Fruit fly (Drosophila melanogaster) whole organism, embryonic: ENCODE results near the gene mRpL14.
A peak's percentile ranks its signal among the peaks of the same experiment; 100 is the strongest.

Experiments
- B-H1 ChIP-seq: fragments of 200-800 bp; sonication (Bioruptor generic); IDR thresholded peaks from 3 replicates; pipeline ENCODE4 v1.3.6; 2022; ENCODE audit warnings: missing biosample characterization, missing genetic modification characterization
- C15 ChIP-seq: fragments of 200-800 bp; sonication (Bioruptor generic); IDR thresholded peaks from 3 replicates; pipeline ENCODE4 v1.3.6; 2022; ENCODE audit warnings: missing biosample characterization, missing genetic modification characterization
- CG11456 ChIP-seq: fragments of 200-800 bp; sonication (Bioruptor generic); IDR thresholded peaks from 3 replicates; pipeline ENCODE4 v1.3.6; 2022; ENCODE audit warnings: missing biosample characterization, missing genetic modification characterization
- CG11504 ChIP-seq: fragments of 200-800 bp; sonication (Bioruptor generic); optimal IDR thresholded peaks from 3 replicates; lab custom pipeline; 2019; ENCODE audit warnings: missing biosample characterization, mild to moderate bottlenecking, missing genetic modification characterization, moderate library complexity
- CG12236 ChIP-seq: fragments of 200-800 bp; sonication (Bioruptor generic); optimal IDR thresholded peaks from 2 replicates; lab custom pipeline; 2016; ENCODE audit warnings: missing biosample characterization, missing genetic modification characterization
- CG14710 ChIP-seq: fragments of 200-800 bp; sonication (Bioruptor generic); optimal IDR thresholded peaks from 3 replicates; lab custom pipeline; 2019; ENCODE audit warnings: missing biosample characterization, mild to moderate bottlenecking, missing genetic modification characterization, moderate library complexity
- CG17359 ChIP-seq: fragments of 200-800 bp; sonication (Bioruptor generic); optimal IDR thresholded peaks from 3 replicates; lab custom pipeline; 2018; ENCODE audit warnings: missing biosample characterization, mild to moderate bottlenecking, missing genetic modification characterization, moderate library complexity
- CG1792 ChIP-seq: fragments of 200-800 bp; sonication (Bioruptor generic); optimal IDR thresholded peaks from 2 replicates; lab custom pipeline; 2016; ENCODE audit warnings: missing biosample characterization, missing genetic modification characterization
- CG2712 ChIP-seq: fragments of 200-800 bp; optimal IDR thresholded peaks from 3 replicates; lab custom pipeline; 2019; ENCODE audit warnings: missing biosample characterization, mild to moderate bottlenecking, missing genetic modification characterization, moderate library complexity
- CG30020 ChIP-seq: fragments of 200-800 bp; optimal IDR thresholded peaks from 2 replicates; lab custom pipeline; 2019; ENCODE audit warnings: missing biosample characterization, mild to moderate bottlenecking, missing genetic modification characterization, moderate library complexity
- CG31388 ChIP-seq: fragments of 200-800 bp; sonication (Bioruptor generic); optimal IDR thresholded peaks from 2 replicates; lab custom pipeline; 2016; ENCODE audit warnings: missing biosample characterization, missing genetic modification characterization
- CG32532 ChIP-seq: fragments of 200-800 bp; sonication (Bioruptor generic); IDR thresholded peaks from 2 replicates; pipeline ENCODE4 v1.3.6; 2022; ENCODE audit warnings: missing biosample characterization, missing genetic modification characterization
- CG3281 ChIP-seq: fragments of 200-800 bp; sonication (Bioruptor generic); optimal IDR thresholded peaks from 3 replicates; lab custom pipeline; 2017; ENCODE audit warnings: missing biosample characterization, mild to moderate bottlenecking, missing genetic modification characterization
- CG3838 ChIP-seq: fragments of 200-800 bp; sonication (Bioruptor generic); optimal IDR thresholded peaks from 3 replicates; lab custom pipeline; 2016; ENCODE audit warnings: missing biosample characterization, missing genetic modification characterization
- CG42726 ChIP-seq: fragments of 200-800 bp; sonication (Bioruptor generic); IDR thresholded peaks from 2 replicates; pipeline ENCODE4 v1.3.6; 2022; ENCODE audit warnings: missing biosample characterization, missing genetic modification characterization; ENCODE audit not compliant: partially characterized antibody
- CG6254 ChIP-seq: fragments of 200-800 bp; sonication (Bioruptor generic); optimal IDR thresholded peaks from 3 replicates; lab custom pipeline; 2017; ENCODE audit warnings: mild to moderate bottlenecking, missing biosample characterization, missing genetic modification reagents, missing genetic modification characterization
- CG6272 ChIP-seq: fragments of 200-800 bp; sonication (Bioruptor generic); IDR thresholded peaks from 2 replicates; pipeline ENCODE4 v1.3.6; 2022; ENCODE audit warnings: missing biosample characterization, missing genetic modification characterization
- CG9437 ChIP-seq: fragments of 200-800 bp; sonication (Bioruptor generic); optimal IDR thresholded peaks from 2 replicates; lab custom pipeline; 2018; ENCODE audit warnings: missing biosample characterization, mild to moderate bottlenecking, missing genetic modification characterization
- CG9609 ChIP-seq: fragments of 200-800 bp; sonication (Bioruptor generic); optimal IDR thresholded peaks from 3 replicates; lab custom pipeline; 2016; ENCODE audit warnings: missing biosample characterization, missing genetic modification characterization
- Chrac-16 ChIP-seq: fragments of 200-800 bp; sonication (Bioruptor generic); optimal IDR thresholded peaks from 3 replicates; lab custom pipeline; 2016; ENCODE audit warnings: missing biosample characterization, missing genetic modification characterization
- CoRest ChIP-seq: fragments of 200-800 bp; sonication (Bioruptor generic); optimal IDR thresholded peaks from 3 replicates; lab custom pipeline; 2018; ENCODE audit warnings: missing biosample characterization, mild to moderate bottlenecking, missing genetic modification characterization, moderate library complexity
- CrebB ChIP-seq: fragments of 200-800 bp; sonication (Bioruptor generic); optimal IDR thresholded peaks from 3 replicates; lab custom pipeline; 2018; ENCODE audit warnings: missing biosample characterization, mild to moderate bottlenecking, missing genetic modification characterization
- Doc3 ChIP-seq: fragments of 200-800 bp; sonication (Bioruptor generic); IDR thresholded peaks from 3 replicates; pipeline ENCODE4 v1.3.6; 2022; ENCODE audit warnings: missing biosample characterization, missing genetic modification characterization; ENCODE audit not compliant: partially characterized antibody
- Fer2 ChIP-seq: fragments of 200-800 bp; sonication (Bioruptor generic); optimal IDR thresholded peaks from 2 replicates; lab custom pipeline; 2018; ENCODE audit warnings: missing biosample characterization, mild to moderate bottlenecking, missing genetic modification characterization, moderate library complexity
- Hr78 ChIP-seq, 2 experiments: fragments of 200-800 bp in 1 of 2; fragments of >200 bp in 1 of 2; sonication (Bioruptor generic) in 1 of 2; optimal IDR thresholded peaks; 2 replicates each; lab custom pipeline; 2017 to 2019; ENCODE audit warnings: missing biosample characterization in 2 of 2, missing genetic modification characterization in 2 of 2, mild to moderate bottlenecking in 1 of 2, moderate library complexity in 1 of 2
- NC2β ChIP-seq: fragments of 200-800 bp; sonication (Bioruptor generic); optimal IDR thresholded peaks from 2 replicates; lab custom pipeline; 2016; ENCODE audit warnings: missing biosample characterization, missing genetic modification characterization
- NK7.1 ChIP-seq: fragments of 200-800 bp; sonication (Bioruptor generic); optimal IDR thresholded peaks from 3 replicates; lab custom pipeline; 2016; ENCODE audit warnings: missing biosample characterization, missing genetic modification characterization
- Optix ChIP-seq: fragments of 200-800 bp; sonication (Bioruptor generic); IDR thresholded peaks from 3 replicates; pipeline ENCODE4 v1.3.6; 2022; ENCODE audit warnings: missing biosample characterization, missing genetic modification characterization
- Pdp1 ChIP-seq, 2 experiments: fragments of 200-800 bp; sonication (Bioruptor generic); optimal IDR thresholded peaks; 3 replicates each; lab custom pipeline; 2016; ENCODE audit warnings: missing biosample characterization in 2 of 2, missing genetic modification characterization in 2 of 2, mild to moderate bottlenecking in 1 of 2, moderate library complexity in 1 of 2
- Sox102F ChIP-seq: fragments of 200-800 bp; sonication (Bioruptor generic); optimal IDR thresholded peaks from 2 replicates; lab custom pipeline; 2018; ENCODE audit warnings: missing biosample characterization, mild to moderate bottlenecking, missing genetic modification characterization, moderate library complexity
- Usf ChIP-seq: fragments of 200-800 bp; sonication (Bioruptor generic); optimal IDR thresholded peaks from 2 replicates; lab custom pipeline; 2017; ENCODE audit warnings: missing genotype, missing biosample characterization, missing genetic modification characterization
- ab ChIP-seq: fragments of 200-800 bp; sonication (Bioruptor generic); optimal IDR thresholded peaks from 2 replicates; lab custom pipeline; 2016; ENCODE audit warnings: missing biosample characterization, missing genetic modification characterization
- br ChIP-seq: fragments of >200 bp; optimal IDR thresholded peaks from 2 replicates; lab custom pipeline; 2017
- btn ChIP-seq: fragments of 200-800 bp; sonication (Bioruptor generic); optimal IDR thresholded peaks from 2 replicates; lab custom pipeline; 2016; ENCODE audit warnings: missing biosample characterization, missing genetic modification characterization
- chif ChIP-seq, 2 experiments: fragments of 200-800 bp; sonication (Bioruptor generic); optimal IDR thresholded peaks; 3 replicates each; lab custom pipeline; 2016; ENCODE audit warnings: missing biosample characterization in 2 of 2, missing genetic modification characterization in 2 of 2
- crc ChIP-seq: fragments of 200-800 bp; sonication (Bioruptor generic); optimal IDR thresholded peaks from 2 replicates; lab custom pipeline; 2016; ENCODE audit warnings: missing biosample characterization, missing genetic modification characterization
- eyg ChIP-seq: fragments of 200-800 bp; sonication (Bioruptor generic); optimal IDR thresholded peaks from 3 replicates; lab custom pipeline; 2016; ENCODE audit warnings: missing biosample characterization, missing genetic modification characterization
- lbe ChIP-seq: fragments of 200-800 bp; sonication (Bioruptor generic); optimal IDR thresholded peaks from 2 replicates; lab custom pipeline; 2016; ENCODE audit warnings: missing biosample characterization, mild to moderate bottlenecking, missing genetic modification characterization
- pan ChIP-seq, 4 experiments: fragments of >200 bp in 3 of 4; fragments of 200-800 bp in 1 of 4; sonication (Bioruptor generic) in 1 of 4; optimal IDR thresholded peaks in 3 of 4; IDR thresholded peaks in 1 of 4; 2 replicates each; pipeline versions ENCODE4 v1.3.6 to Lab custom; 2017 to 2022; ENCODE audit warnings: missing biosample characterization in 2 of 4, missing genetic modification characterization in 2 of 4, mixed read lengths in 1 of 4
- pum ChIP-seq: fragments of 200-800 bp; sonication (Bioruptor generic); optimal IDR thresholded peaks from 2 replicates; lab custom pipeline; 2016; ENCODE audit warnings: missing biosample characterization, missing genetic modification characterization
- sisA ChIP-seq: fragments of 200-800 bp; sonication (Bioruptor generic); IDR thresholded peaks from 2 replicates; pipeline ENCODE4 v1.3.6; 2022; ENCODE audit warnings: missing biosample characterization, missing genetic modification characterization
- ssp ChIP-seq: fragments of 200-800 bp; sonication (Bioruptor generic); IDR thresholded peaks from 2 replicates; pipeline ENCODE4 v1.3.6; 2022; ENCODE audit warnings: missing biosample characterization, missing genetic modification characterization
- stc ChIP-seq: fragments of 200-800 bp; sonication (Bioruptor generic); IDR thresholded peaks from 2 replicates; pipeline ENCODE4 v1.3.6; 2022; ENCODE audit warnings: missing biosample characterization, missing genetic modification characterization
- stwl ChIP-seq: fragments of 200-800 bp; sonication (Bioruptor generic); optimal IDR thresholded peaks from 3 replicates; lab custom pipeline; 2018; ENCODE audit warnings: missing biosample characterization, mild to moderate bottlenecking, missing genetic modification characterization, moderate library complexity
- toy ChIP-seq: fragments of 200-800 bp; sonication (Bioruptor generic); IDR thresholded peaks from 2 replicates; pipeline ENCODE4 v1.3.6; 2022; ENCODE audit warnings: missing biosample characterization, missing genetic modification characterization
- trem ChIP-seq: fragments of 200-800 bp; optimal IDR thresholded peaks from 3 replicates; lab custom pipeline; 2019; ENCODE audit warnings: missing biosample characterization, mild to moderate bottlenecking, missing genetic modification characterization, moderate library complexity
- usp ChIP-seq: fragments of >200 bp; optimal IDR thresholded peaks from 2 replicates; lab custom pipeline; 2017; ENCODE audit warnings: missing biosample characterization, missing genetic modification characterization
- zfh1 ChIP-seq: fragments of 200-800 bp; sonication (Bioruptor generic); IDR thresholded peaks from 3 replicates; pipeline ENCODE4 v1.3.6; 2022; ENCODE audit warnings: missing biosample characterization, missing genetic modification characterization

mRpL14 gene

dm6 chrX:2294474-2295434 lies 49.7 kb downstream of the mRpL14 start (continued):
- TF ChIP-seq CG6254 (GFP tag; lab: Kevin White, UChicago): peak; percentile 43
- TF ChIP-seq CoRest: peak; percentile 8
- TF ChIP-seq CG31388: no peak
- TF ChIP-seq br (lab: Kevin White, UChicago): no peak
- no peak for TF ChIP-seq NK7.1 (GFP tag; lab: Kevin White, UChicago)
- no peak for TF ChIP-seq Optix (GFP tag; lab: Robert Waterston, UW)
- no peak for TF ChIP-seq CrebB (tag; lab: Kevin White, UChicago)
- no peak for TF ChIP-seq Chrac-16 (GFP tag; lab: Kevin White, UChicago)
- no peak for TF ChIP-seq Usf (GFP tag; lab: Kevin White, UChicago)
- 0 out of 2 replicates have a peak, but pooled peaks have one; percentile 7 for TF ChIP-seq sisA (GFP tag; lab: Robert Waterston, UW)
- TF ChIP-seq CG14710 (tag; lab: Kevin White, UChicago): no peak
- TF ChIP-seq CG6272: no peak
- TF ChIP-seq CG9609: no peak
- TF ChIP-seq Hr78 (GFP tag; optimal IDR thresholded peaks at IDR 0.05; lab: Kevin White, UChicago): peak in 1 of 2 experiments; percentile 19
- TF ChIP-seq Doc3: no peak
- TF ChIP-seq Pdp1 (GFP tag; optimal IDR thresholded peaks at IDR 0.05; lab: Kevin White, UChicago): no peak
- peak; percentile 30 for TF ChIP-seq CG17359 (tag; lab: Kevin White, UChicago)
- no peak for TF ChIP-seq btn (GFP tag; lab: Kevin White, UChicago)
- no peak for TF ChIP-seq usp (GFP tag; lab: Kevin White, UChicago)
- no peak for TF ChIP-seq crc (GFP tag; lab: Kevin White, UChicago)
- peak; percentile 20 for TF ChIP-seq CG12236 (GFP tag; lab: Kevin White, UChicago)
- TF ChIP-seq CG30020 (tag; lab: Kevin White, UChicago): no peak
- no peak for TF ChIP-seq CG9437 (GFP tag; lab: Kevin White, UChicago)
- no peak for TF ChIP-seq CG2712 (tag; lab: Kevin White, UChicago)
- no peak for TF ChIP-seq pan (optimal IDR thresholded peaks at IDR 0.05; lab: Kevin White, UChicago)
- TF ChIP-seq pan (GFP tag; optimal IDR thresholded peaks at IDR 0.05 in 1 of 2, IDR thresholded peaks at IDR 0.05 in 1 of 2): peak in 1 of 2 experiments; percentile 10
- TF ChIP-seq eyg (GFP tag; lab: Kevin White, UChicago): no peak
- no peak for TF ChIP-seq CG42726 (GFP tag; lab: Robert Waterston, UW)
- no peak for TF ChIP-seq CG32532
- TF ChIP-seq Fer2 (tag; lab: Kevin White, UChicago): no peak
- peak; percentile 40 for TF ChIP-seq lbe (GFP tag; lab: Kevin White, UChicago)
- no peak for TF ChIP-seq Sox102F
- no peak for TF ChIP-seq toy (GFP tag; lab: Robert Waterston, UW)
- no peak for TF ChIP-seq CG3281
- TF ChIP-seq CG11456 (GFP tag; lab: Robert Waterston, UW): no peak
- no peak for TF ChIP-seq stwl (tag; lab: Kevin White, UChicago)
- peak; percentile 15 to 30 for TF ChIP-seq chif (GFP tag; optimal IDR thresholded peaks at IDR 0.05; lab: Kevin White, UChicago)
- peak; percentile 35 for TF ChIP-seq CG1792
- no peak for TF ChIP-seq CG11504 (tag; lab: Kevin White, UChicago)
- TF ChIP-seq stc (GFP tag; lab: Robert Waterston, UW): peak; percentile 24; the same call in 1 of the 2 replicates
- no peak for TF ChIP-seq B-H1
- TF ChIP-seq ab (GFP tag; lab: Kevin White, UChicago): no peak
- TF ChIP-seq zfh1 (GFP tag; lab: Robert Waterston, UW): peak; percentile 47; the same call in 1 of the 3 replicates
- TF ChIP-seq trem (tag; lab: Kevin White, UChicago): no peak
- TF ChIP-seq NC2β (GFP tag; lab: Kevin White, UChicago): peak; percentile 19
- TF ChIP-seq CG3838 (GFP tag; lab: Kevin White, UChicago): no peak
- no peak for TF ChIP-seq C15 (GFP tag; lab: Robert Waterston, UW)
- no peak for TF ChIP-seq pum (GFP tag; lab: Kevin White, UChicago)
- no peak for TF ChIP-seq ssp (GFP tag; lab: Robert Waterston, UW)
